Fruit fly (Drosophila melanogaster): ENCODE results near the gene Drsl3.

The Drsl3 gene

DNA sequence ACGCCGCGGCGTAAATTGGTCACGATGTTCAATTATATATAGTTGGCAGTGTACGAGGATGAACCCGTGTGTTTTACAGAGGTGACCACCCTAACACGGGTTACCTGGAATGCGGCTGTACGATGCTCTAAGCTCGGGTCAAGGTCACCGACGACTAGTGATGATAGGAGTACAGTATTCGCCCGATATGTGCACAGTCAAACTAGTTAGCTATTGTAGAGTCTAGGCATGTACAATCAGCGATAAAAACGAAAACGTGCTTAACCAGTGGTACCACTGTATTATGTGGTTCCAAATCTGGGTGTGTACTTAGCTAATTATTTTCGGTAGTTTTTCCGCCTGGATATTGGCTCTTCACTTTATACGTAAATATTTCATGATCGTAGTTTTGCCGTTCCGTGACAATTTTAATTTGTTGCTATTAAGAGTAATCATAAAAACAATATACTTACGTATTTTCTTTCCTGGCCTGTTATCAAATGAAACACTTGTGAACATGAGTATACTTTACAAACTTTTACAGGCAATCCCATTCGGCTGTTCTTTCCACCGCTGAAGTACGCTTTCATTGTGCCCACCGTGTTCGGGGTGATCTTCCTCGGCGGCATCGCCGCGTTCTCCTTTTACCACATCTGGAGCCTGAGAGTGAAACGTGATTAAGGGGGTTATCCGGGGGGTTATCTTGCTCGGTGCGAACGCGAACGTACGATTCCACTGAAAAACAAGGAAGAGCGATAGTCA is 5.4 kb downstream of the Drsl3 start (continued):
- TF ChIP-seq TFAM (GFP tag; optimal IDR thresholded peaks at IDR 0.05) (no peak), Hey (tag; optimal IDR thresholded peaks at IDR 0.05) (no peak), gcm2 (GFP tag; optimal IDR thresholded peaks at IDR 0.05) (no peak), trh (GFP tag; optimal IDR thresholded peaks at IDR 0.05) (no peak), mam (GFP tag; optimal IDR thresholded peaks at IDR 0.05) (peak; percentile 41), CG1832 (GFP tag; optimal IDR thresholded peaks at IDR 0.05) (no peak), Drgx (GFP tag; IDR thresholded peaks at IDR 0.05) (no peak), Dip3 (GFP tag; optimal IDR thresholded peaks at IDR 0.05) (no peak), cwo (GFP tag; optimal IDR thresholded peaks at IDR 0.05) (peak; percentile 58), ci (GFP tag; IDR thresholded peaks at IDR 0.05) (no peak), chn (GFP tag; optimal IDR thresholded peaks at IDR 0.05) (no peak), CG43689 (GFP tag; IDR thresholded peaks at IDR 0.05) (no peak), CG12236 (GFP tag; optimal IDR thresholded peaks at IDR 0.05) (no peak), dm (GFP tag; optimal IDR thresholded peaks at IDR 0.05) (no peak), btn (GFP tag; optimal IDR thresholded peaks at IDR 0.05) (no peak), CG4404 (GFP tag; IDR thresholded peaks at IDR 0.05) (no peak), Stat92E (GFP tag; optimal IDR thresholded peaks at IDR 0.05) (no peak), CG8359 (GFP tag; optimal IDR thresholded peaks at IDR 0.05; ENCODE audit: borderline replicate concordance) (no peak), Ptx1 (GFP tag; IDR thresholded peaks at IDR 0.05) (peak; percentile 38; the same call in 1 of the 2 replicates), prd (optimal IDR thresholded peaks at IDR 0.05) (no peak), prd (GFP tag; IDR thresholded peaks at IDR 0.05) (peak; percentile 34; the same call in 1 of the 3 replicates), tup (GFP tag; optimal IDR thresholded peaks at IDR 0.05) (no peak), CG13775 (GFP tag; optimal IDR thresholded peaks at IDR 0.05) (no peak), MBD-R2 (GFP tag; IDR thresholded peaks at IDR 0.05) (peak; percentile 12; the same call in 1 of the 2 replicates), CG9817 (tag; optimal IDR thresholded peaks at IDR 0.05) (peak; percentile 4), hb (GFP tag; IDR thresholded peaks at IDR 0.05; ENCODE audit: partially characterized antibody) (no peak), maf-S (GFP tag; optimal IDR thresholded peaks at IDR 0.05) (no peak), CG31388 (GFP tag; optimal IDR thresholded peaks at IDR 0.05) (no peak), CG7839 (tag; optimal IDR thresholded peaks at IDR 0.05) (peak; percentile 42), psq (GFP tag; optimal IDR thresholded peaks at IDR 0.05) (no peak), ro (GFP tag; IDR thresholded peaks at IDR 0.05) (no peak), CG12071 (GFP tag; optimal IDR thresholded peaks at IDR 0.05) (peak; percentile 42), Blimp-1 (GFP tag; optimal IDR thresholded peaks at IDR 0.05) (no peak), grn (GFP tag; optimal IDR thresholded peaks at IDR 0.05) (no peak), CG5180 (GFP tag; optimal IDR thresholded peaks at IDR 0.05) (no peak), CG10654 (GFP tag; optimal IDR thresholded peaks at IDR 0.05) (no peak), cad (GFP tag; optimal IDR thresholded peaks at IDR 0.05) (no peak), sqz (GFP tag; optimal IDR thresholded peaks at IDR 0.05) (no peak), Doc3 (GFP tag; IDR thresholded peaks at IDR 0.05; ENCODE audit: partially characterized antibody) (no peak), CG3163 (GFP tag; optimal IDR thresholded peaks at IDR 0.05) (no peak), Vsx1 (GFP tag; optimal IDR thresholded peaks at IDR 0.05) (no peak), Ets65A (GFP tag) (peak; percentile 44), CG3281 (GFP tag; optimal IDR thresholded peaks at IDR 0.05) (peak; percentile 28), NK7.1 (GFP tag; optimal IDR thresholded peaks at IDR 0.05) (no peak), CG4328 (GFP tag; optimal IDR thresholded peaks at IDR 0.05) (no peak), zfh1 (GFP tag; IDR thresholded peaks at IDR 0.05) (no peak), chm (GFP tag; IDR thresholded peaks at IDR 0.05) (no peak), Oli (tag; optimal IDR thresholded peaks at IDR 0.05) (no peak), run (tag; optimal IDR thresholded peaks at IDR 0.05) (no peak), bab2 (GFP tag; optimal IDR thresholded peaks at IDR 0.05) (no peak)
